Worm (Caenorhabditis elegans) whole organism, mixed stage, embryonic: ENCODE results near the gene T18D3.6.

ENCODE experiments used
- ceh-39 ChIP-seq: fragments of 150-350 bp; optimal IDR thresholded peaks from 2 replicates; lab custom pipeline; 2014; ENCODE audit warnings: missing biosample characterization, missing genetic modification characterization
- elt-3 ChIP-seq: fragments of 150-350 bp; optimal IDR thresholded peaks from 2 replicates; lab custom pipeline; 2014; ENCODE audit warnings: missing biosample characterization, missing genetic modification characterization
- lsy-2 ChIP-seq: fragments of 150-350 bp; optimal IDR thresholded peaks from 2 replicates; lab custom pipeline; 2014; ENCODE audit warnings: missing biosample characterization, missing genetic modification characterization
- mep-1 ChIP-seq: fragments of 150-350 bp; optimal IDR thresholded peaks from 2 replicates; lab custom pipeline; 2017; ENCODE audit warnings: missing biosample characterization, missing genetic modification reagents, missing genetic modification characterization, inconsistent platforms
- nhr-237 ChIP-seq: fragments of 150-350 bp; optimal IDR thresholded peaks from 2 replicates; lab custom pipeline; 2014; ENCODE audit warnings: missing biosample characterization, missing genetic modification characterization
- nhr-28 ChIP-seq: fragments of 150-350 bp; optimal IDR thresholded peaks from 2 replicates; lab custom pipeline; 2014; ENCODE audit warnings: missing biosample characterization, missing genetic modification characterization
- nhr-76 ChIP-seq: sonication (generic microtip); optimal IDR thresholded peaks from 2 replicates; lab custom pipeline; 2017; ENCODE audit warnings: missing biosample characterization, missing genetic modification characterization
- pha-4 ChIP-seq: fragments of 150-350 bp; optimal IDR thresholded peaks from 2 replicates; lab custom pipeline; 2018; ENCODE audit warnings: missing biosample characterization, missing genetic modification reagents, missing genetic modification characterization
- snpc-4 ChIP-seq: fragments of 150-350 bp; optimal IDR thresholded peaks from 2 replicates; lab custom pipeline; 2014; ENCODE audit warnings: missing biosample characterization, missing genetic modification characterization
- unc-62 ChIP-seq: fragments of 150-350 bp; optimal IDR thresholded peaks from 2 replicates; lab custom pipeline; 2014; ENCODE audit warnings: missing biosample characterization, missing genetic modification reagents, missing genetic modification characterization
- zip-8 ChIP-seq: fragments of 150-350 bp; optimal IDR thresholded peaks from 2 replicates; lab custom pipeline; 2014; ENCODE audit warnings: missing biosample characterization, missing genetic modification characterization
- ztf-11 ChIP-seq: fragments of 150-350 bp; optimal IDR thresholded peaks from 2 replicates; lab custom pipeline; 2014; ENCODE audit warnings: missing biosample characterization, missing genetic modification characterization

DNA sequence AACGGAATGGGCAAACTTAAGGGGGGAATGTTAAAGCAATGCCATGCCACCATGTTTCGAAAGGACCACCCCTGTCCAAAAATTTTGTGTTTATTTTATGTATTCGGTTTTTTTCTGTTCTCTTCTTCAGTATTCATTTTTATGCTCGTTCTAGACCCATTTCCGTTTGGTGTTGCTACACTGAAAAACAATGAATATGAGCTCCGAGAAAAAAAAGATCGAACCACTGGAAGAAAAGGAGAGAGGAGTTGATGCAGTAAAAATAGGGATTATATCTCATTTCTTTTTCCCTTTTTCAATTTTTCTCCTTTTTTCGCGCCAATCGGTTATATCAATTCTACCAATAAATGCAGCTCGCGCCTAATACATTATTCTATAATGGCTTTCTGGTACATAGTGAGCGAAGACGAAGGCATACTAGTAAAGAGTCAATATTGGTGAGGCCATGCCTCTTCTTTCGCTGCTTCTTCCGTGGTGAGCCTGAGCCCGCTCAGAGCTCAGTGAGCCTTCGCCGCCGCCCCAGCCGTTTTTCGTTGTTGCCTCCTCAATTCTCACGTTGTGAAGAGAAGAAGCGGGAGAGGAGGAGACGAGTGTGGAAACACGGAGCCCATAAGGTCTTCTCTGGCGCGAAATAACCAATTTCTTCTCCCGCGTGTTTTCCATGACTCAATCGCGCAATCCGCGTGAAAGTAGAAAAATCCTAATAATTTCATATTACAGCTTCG is 9.5 kb upstream of the T18D3.6 start:
- TF ChIP-seq pha-4 (tag; lab: Kevin White, UChicago) (no peak), snpc-4 (tag; lab: Kevin White, UChicago) (no peak), elt-3 (tag; lab: Kevin White, UChicago) (no peak), ceh-39 (tag; lab: Kevin White, UChicago) (no peak), zip-8 (tag; lab: Kevin White, UChicago) (no peak), mep-1 (tag; lab: Kevin White, UChicago) (no peak), unc-62 (no peak), nhr-237 (no peak), ztf-11 (no peak), nhr-28 (tag; lab: Kevin White, UChicago) (no peak), nhr-76 (tag; lab: Kevin White, UChicago) (no peak), lsy-2 (no peak)
